Worm (Caenorhabditis elegans) whole organism, early embryonic: Measurements from ENCODE around the gene daf-6.

Source experiments
- ama-1 ChIP-seq: fragments of 150-350 bp; optimal IDR thresholded peaks from 2 replicates; lab custom pipeline; 2014
- ceh-13 ChIP-seq: fragments of 200-800 bp; sonication (Bioruptor generic); optimal IDR thresholded peaks from 2 replicates; lab custom pipeline; 2018; ENCODE audit warnings: mild to moderate bottlenecking, missing genetic modification characterization, missing compliant biosample characterization

DNA sequence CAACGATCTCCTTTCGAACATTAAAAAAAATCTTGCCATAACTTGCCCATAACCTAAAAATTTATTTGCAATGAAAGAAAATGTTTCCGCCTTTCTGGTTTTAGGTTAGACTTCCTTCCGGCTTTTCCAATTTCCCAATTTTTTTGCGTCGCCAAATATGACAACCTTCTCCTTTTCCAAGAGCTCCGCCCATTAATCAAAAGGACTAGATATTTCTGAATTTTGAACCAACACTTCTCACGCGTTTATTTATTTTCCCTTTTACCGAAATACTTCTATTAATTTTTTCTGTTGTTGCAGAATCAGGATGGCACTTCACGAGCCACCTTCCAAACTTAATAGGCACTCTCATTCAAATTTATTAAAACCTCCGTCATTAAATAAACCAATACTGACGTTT is 42.7 kb upstream of the daf-6 start, which contains the start of gene egrh-1:
- TF ChIP-seq ceh-13 (GFP tag; lab: Kevin White, UChicago) (no peak), ama-1 (lab: Kevin White, UChicago) (no peak)
